Worm (Caenorhabditis elegans): ENCODE results near the gene oac-48.

oac-48 gene

DNA sequence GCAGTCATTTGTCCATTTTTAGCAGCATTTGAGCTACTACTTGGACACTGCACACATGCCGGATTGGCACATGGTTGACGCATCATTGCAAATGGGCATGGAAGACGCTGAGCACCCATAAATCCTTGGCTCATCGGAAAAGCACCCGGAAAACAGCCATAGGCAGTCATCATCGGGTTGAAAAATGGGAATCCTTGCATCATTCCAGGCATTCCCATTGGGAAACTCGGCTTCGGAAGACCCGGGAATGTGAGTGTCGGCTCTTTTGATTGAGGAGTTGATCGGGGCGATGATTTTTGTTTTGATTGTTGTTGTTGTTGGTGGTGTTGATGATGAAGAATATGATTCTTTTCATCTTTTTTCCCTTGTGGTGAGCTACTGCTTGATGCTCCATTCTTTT, 29.1 kb downstream of the oac-48 start:
- TF ChIP-seq ceh-16 (tag; optimal IDR thresholded peaks at IDR 0.05): no peak
- peak; percentile 65 for TF ChIP-seq ama-1 (optimal IDR thresholded peaks at IDR 0.05)

DNA sequence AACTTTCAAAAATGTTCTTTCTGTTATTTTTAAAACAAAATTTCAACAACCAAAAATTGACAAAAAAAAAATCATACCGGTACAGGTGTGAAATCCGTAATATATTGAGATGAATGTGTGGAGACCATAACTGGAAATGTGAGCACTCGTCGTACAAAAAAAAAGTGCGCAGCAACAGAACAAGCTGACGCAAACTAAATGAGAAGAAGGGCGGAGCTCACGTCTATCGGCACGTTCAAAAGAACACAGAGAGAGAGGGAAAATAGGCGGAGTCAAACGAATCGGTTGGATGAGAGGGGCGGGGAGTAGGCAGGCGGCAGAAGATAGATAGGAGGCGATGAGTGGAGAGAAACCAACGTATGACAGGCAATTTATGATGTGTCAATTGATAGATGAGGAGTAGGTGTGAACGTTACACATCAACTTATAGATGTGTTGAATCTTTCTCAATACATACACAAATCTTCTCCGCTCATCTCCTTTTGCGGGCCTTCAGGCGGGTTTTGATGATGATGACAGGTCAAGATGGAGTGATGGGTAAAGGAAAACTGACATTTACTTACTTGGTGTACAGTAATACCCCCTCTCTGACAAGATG, 30.3 kb downstream of the oac-48 start, which contains the start of gene tlp-1:
Gene tlp-1, minus strand, starts transcription at position 255 of the 598 bp plus-strand sequence.
- TF ChIP-seq nhr-11 (tag; optimal IDR thresholded peaks at IDR 0.05) (no peak), nfya-1 (tag; optimal IDR thresholded peaks at IDR 0.05; ENCODE audit: insufficient read depth) (peak; percentile 98), ama-1 (optimal IDR thresholded peaks at IDR 0.05) (peak; percentile 66), nhr-12 (tag; optimal IDR thresholded peaks at IDR 0.05) (no peak), ceh-9 (tag; optimal IDR thresholded peaks at IDR 0.05) (no peak), hmg-11 (tag; optimal IDR thresholded peaks at IDR 0.05) (peak; percentile 22), nhr-25 (tag; optimal IDR thresholded peaks at IDR 0.05) (peak; percentile 79), elt-1 (tag; optimal IDR thresholded peaks at IDR 0.05) (peak; percentile 69), lin-15B (tag; optimal IDR thresholded peaks at IDR 0.05) (no peak), fkh-10 (GFP tag; optimal IDR thresholded peaks at IDR 0.05) (no peak), elt-2 (tag; optimal IDR thresholded peaks at IDR 0.05) (peak; percentile 6), unc-62 (GFP tag; optimal IDR thresholded peaks at IDR 0.05) (peak; percentile 94), nhr-43 (tag; optimal IDR thresholded peaks at IDR 0.05; ENCODE audit: poor library complexity, severe bottlenecking) (peak; percentile 68), aly-2 (tag; optimal IDR thresholded peaks at IDR 0.05) (no peak), ceh-28 (tag; optimal IDR thresholded peaks at IDR 0.05) (peak; percentile 31), zag-1 (tag; optimal IDR thresholded peaks at IDR 0.05) (no peak), egl-5 (tag; optimal IDR thresholded peaks at IDR 0.05) (peak; percentile 43), mdl-1 (tag; optimal IDR thresholded peaks at IDR 0.05) (no peak), ztf-11 (tag; optimal IDR thresholded peaks at IDR 0.05) (no peak), lin-39 (tag; optimal IDR thresholded peaks at IDR 0.05) (peak; percentile 86), elt-3 (tag; optimal IDR thresholded peaks at IDR 0.05) (no peak), ceh-16 (tag; optimal IDR thresholded peaks at IDR 0.05) (peak; percentile 58), fos-1 (tag; optimal IDR thresholded peaks at IDR 0.05) (no peak)

ce11 chrIV:13707894-13708293, 34.3 kb downstream of the oac-48 start:
- TF ChIP-seq nhr-28 (tag; optimal IDR thresholded peaks at IDR 0.05): no peak
- no peak for TF ChIP-seq snpc-4 (tag; optimal IDR thresholded peaks at IDR 0.05)
- no peak for TF ChIP-seq fos-1 (tag; optimal IDR thresholded peaks at IDR 0.05)
- TF ChIP-seq ztf-4 (tag; optimal IDR thresholded peaks at IDR 0.05): no peak
- TF ChIP-seq elt-2 (tag; optimal IDR thresholded peaks at IDR 0.05): peak; percentile 97
- TF ChIP-seq pqm-1 (tag; optimal IDR thresholded peaks at IDR 0.05): peak; percentile 88
- no peak for TF ChIP-seq nhr-12 (tag; optimal IDR thresholded peaks at IDR 0.05)
- TF ChIP-seq ceh-28 (tag; optimal IDR thresholded peaks at IDR 0.05): no peak
- no peak for TF ChIP-seq nhr-76 (tag; optimal IDR thresholded peaks at IDR 0.05)

ce11 chrIV:13709069-13709640, 35.6 kb downstream of the oac-48 start:
- TF ChIP-seq egl-5 (tag; optimal IDR thresholded peaks at IDR 0.05) (no peak), snpc-4 (tag; optimal IDR thresholded peaks at IDR 0.05) (peak; percentile 33)

- TF ChIP-seq egl-27 (tag; optimal IDR thresholded peaks at IDR 0.05) (no peak), lin-15B (tag; optimal IDR thresholded peaks at IDR 0.05) (no peak), pqm-1 (tag; optimal IDR thresholded peaks at IDR 0.05) (no peak), unc-62 (GFP tag; optimal IDR thresholded peaks at IDR 0.05) (no peak), tbx-2 (tag; optimal IDR thresholded peaks at IDR 0.05) (no peak), aly-2 (tag; optimal IDR thresholded peaks at IDR 0.05) (no peak), zag-1 (tag; optimal IDR thresholded peaks at IDR 0.05) (no peak), R02D3.7 (tag; optimal IDR thresholded peaks at IDR 0.05) (no peak), skn-1 (tag; optimal IDR thresholded peaks at IDR 0.05) (no peak), unc-39 (tag; optimal IDR thresholded peaks at IDR 0.05) (no peak), fos-1 (tag; optimal IDR thresholded peaks at IDR 0.05) (no peak), ama-1 (optimal IDR thresholded peaks at IDR 0.05) (no peak), nhr-11 (tag; optimal IDR thresholded peaks at IDR 0.05) (no peak), mdl-1 (tag; optimal IDR thresholded peaks at IDR 0.05) (no peak)
Measured at ce11 chrIV:13710367-13710766, 36.8 kb downstream of the oac-48 start.

Measured in whole organism, L3 larva.